Worm (Caenorhabditis elegans): ENCODE measurements around the gene F10G7.12.

Gene F10G7.12

DNA sequence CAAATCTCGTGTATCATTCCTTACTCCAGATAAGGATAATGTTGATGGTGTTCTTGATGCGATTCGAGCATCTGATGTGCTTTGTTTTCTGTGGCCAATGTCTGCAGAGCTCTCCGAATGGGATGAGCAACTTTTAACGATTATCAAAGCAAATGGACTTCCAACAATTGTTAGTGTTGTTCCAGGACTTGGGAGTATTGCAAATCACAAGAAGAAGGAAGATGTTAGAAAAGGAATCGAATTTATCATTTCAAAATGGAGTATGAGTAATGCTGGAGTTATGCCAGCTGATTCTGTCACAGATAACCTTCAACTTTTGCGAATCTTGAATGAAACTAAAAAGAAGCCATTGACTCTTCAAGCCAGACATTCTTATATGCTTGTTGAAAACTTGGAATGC lies 21.2 kb downstream of the F10G7.12 start:
- no peak for TF ChIP-seq mdt-29 (GFP tag; IDR thresholded peaks at IDR 0.05)
- no peak for TF ChIP-seq ama-1 (optimal IDR thresholded peaks at IDR 0.05)
- no peak for TF ChIP-seq dve-1 (tag; optimal IDR thresholded peaks at IDR 0.05; ENCODE audit: insufficient read depth)
- peak in 1 of 2 experiments; percentile 96 for TF ChIP-seq unc-62 (GFP tag; optimal IDR thresholded peaks at IDR 0.05 in 1 of 2)
- no peak for TF ChIP-seq unc-62 (tag; optimal IDR thresholded peaks at IDR 0.05)

DNA sequence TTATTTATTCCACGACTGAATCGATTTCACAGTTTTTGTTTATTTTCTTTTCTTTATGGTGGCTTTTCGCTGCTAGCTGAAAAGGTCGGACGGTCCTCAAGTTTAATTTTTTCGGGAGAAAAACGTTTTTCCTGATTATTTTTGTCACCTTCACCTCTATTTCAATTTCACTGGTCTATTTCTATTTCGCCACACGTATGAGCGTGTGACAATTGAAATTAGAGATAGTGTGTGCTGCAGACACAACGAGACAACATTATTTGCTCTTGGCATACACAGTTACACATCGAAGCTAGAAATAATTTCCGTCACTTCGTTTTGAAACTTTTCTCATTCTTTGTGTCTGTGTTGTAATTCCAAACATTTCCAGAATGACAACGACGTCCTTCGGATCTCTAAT lies 26.1 kb downstream of the F10G7.12 start, which contains the start of gene F41C3.8:
TSS of gene F41C3.8 (plus strand) at position 371 of the 400 bp plus-strand sequence.
- TF ChIP-seq dve-1 (tag; optimal IDR thresholded peaks at IDR 0.05; ENCODE audit: insufficient read depth) (peak; percentile 13), dmd-6 (GFP tag; IDR thresholded peaks at IDR 0.05) (peak; percentile 42; the same call in 1 of the 2 replicates), Y75B8A.6 (GFP tag; IDR thresholded peaks at IDR 0.05) (no peak), hlh-11 (tag; optimal IDR thresholded peaks at IDR 0.05) (peak; percentile 20), pqm-1 (tag; optimal IDR thresholded peaks at IDR 0.05) (peak; percentile 75), nhr-237 (tag; optimal IDR thresholded peaks at IDR 0.05) (no peak), daf-16 (GFP tag; optimal IDR thresholded peaks at IDR 0.05) (no peak), daf-16 (tag; optimal IDR thresholded peaks at IDR 0.05) (peak; percentile 27), nhr-77 (tag; optimal IDR thresholded peaks at IDR 0.05) (no peak), hlh-30 (tag; optimal IDR thresholded peaks at IDR 0.05; ENCODE audit: insufficient read depth) (peak; percentile 30), nhr-28 (tag; optimal IDR thresholded peaks at IDR 0.05) (peak; percentile 80), nhr-41 (GFP tag; IDR thresholded peaks at IDR 0.05) (no peak)

DNA sequence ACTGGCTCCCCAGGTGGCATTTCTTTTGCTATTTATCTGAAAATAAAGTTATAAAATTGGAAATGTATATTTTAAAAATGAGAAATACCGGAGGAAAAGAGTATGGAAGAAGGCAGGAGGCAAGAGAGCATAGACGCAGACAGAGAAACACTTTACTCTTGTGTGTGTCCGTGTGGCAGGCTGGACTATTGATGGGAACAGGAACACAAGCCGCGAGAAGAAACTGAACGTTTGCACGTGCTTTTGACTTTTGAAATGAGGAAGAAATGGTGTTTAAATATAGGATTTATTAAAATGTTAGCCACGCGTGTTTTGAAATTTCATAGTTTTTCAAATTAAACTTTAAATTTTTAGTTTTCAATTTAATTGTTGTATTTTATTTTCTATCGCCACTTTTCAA lies 36.5 kb downstream of the F10G7.12 start, which contains the start of gene F10G7.10:
TSS of gene F10G7.10 (minus strand) at position 145 of the 400 bp plus-strand sequence.
- TF ChIP-seq attf-4 (tag; optimal IDR thresholded peaks at IDR 0.05): no peak
- no peak for TF ChIP-seq aha-1 (tag)
- TF ChIP-seq nhr-6 (tag; optimal IDR thresholded peaks at IDR 0.05): peak; percentile 3
- peak in 1 of 2 experiments; percentile 50 for TF ChIP-seq hif-1 (tag; optimal IDR thresholded peaks at IDR 0.05)
- TF ChIP-seq F10B5.3 (tag; optimal IDR thresholded peaks at IDR 0.05): no peak
- no peak for TF ChIP-seq daf-16 (GFP tag; optimal IDR thresholded peaks at IDR 0.05)
- peak; percentile 29 for TF ChIP-seq daf-16 (tag; optimal IDR thresholded peaks at IDR 0.05)
- peak; percentile 42 for TF ChIP-seq hlh-11 (tag; optimal IDR thresholded peaks at IDR 0.05)
- TF ChIP-seq mep-1 (tag; optimal IDR thresholded peaks at IDR 0.05): peak; percentile 0
- peak; percentile 31 for TF ChIP-seq mes-2 (tag; optimal IDR thresholded peaks at IDR 0.05; ENCODE audit: poor library complexity, severe bottlenecking)
- TF ChIP-seq lin-13 (GFP tag; optimal IDR thresholded peaks at IDR 0.05): no peak
- TF ChIP-seq mdl-1 (tag; optimal IDR thresholded peaks at IDR 0.05): peak; percentile 30 to 84
- peak; percentile 36 for TF ChIP-seq dve-1 (tag; optimal IDR thresholded peaks at IDR 0.05; ENCODE audit: insufficient read depth)
- peak; percentile 83 for TF ChIP-seq hlh-30 (tag; optimal IDR thresholded peaks at IDR 0.05; ENCODE audit: insufficient read depth)
- TF ChIP-seq lsy-2 (tag; optimal IDR thresholded peaks at IDR 0.05): peak in 1 of 2 experiments; percentile 28
- peak in 1 of 2 experiments; percentile 59 for TF ChIP-seq unc-62 (GFP tag; optimal IDR thresholded peaks at IDR 0.05 in 1 of 2)
- TF ChIP-seq unc-62 (tag; optimal IDR thresholded peaks at IDR 0.05): no peak
- peak; percentile 69 for TF ChIP-seq mxl-3 (GFP tag; optimal IDR thresholded peaks at IDR 0.05)
- 0 out of 2 replicates have a peak, but pooled peaks have one; percentile 39 for TF ChIP-seq hmg-1.1 (GFP tag; IDR thresholded peaks at IDR 0.05)

DNA sequence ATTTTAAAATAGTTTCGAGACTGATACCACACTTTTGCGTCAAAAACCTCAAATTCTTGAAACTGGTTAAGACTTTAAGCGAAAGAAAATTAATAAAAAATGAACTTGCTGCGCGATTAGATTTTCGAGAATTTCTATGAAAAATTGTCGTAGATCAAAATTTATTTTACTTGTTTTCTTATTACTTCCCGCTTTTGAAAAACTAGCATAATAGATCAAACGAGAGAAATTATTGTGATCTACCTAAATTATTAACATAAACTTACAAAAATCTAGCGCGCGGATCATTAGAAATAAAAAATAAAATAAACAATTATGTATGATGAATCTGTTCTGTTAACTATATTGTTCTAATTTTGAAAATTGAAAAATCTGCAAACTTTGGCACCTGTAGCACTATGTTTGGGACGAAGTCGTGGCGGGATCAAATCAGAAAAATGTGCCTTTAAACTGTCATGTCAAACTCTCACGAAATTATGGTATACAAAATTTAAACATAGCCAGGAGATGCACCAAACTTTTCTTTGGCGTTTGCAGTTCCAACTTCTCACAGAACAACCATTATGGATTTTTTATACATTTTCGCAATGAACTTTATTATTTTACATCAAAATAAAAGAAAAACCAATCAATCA lies 37.3 kb downstream of the F10G7.12 start:
- TF ChIP-seq ama-1 (optimal IDR thresholded peaks at IDR 0.05): peak; percentile 75
- peak; percentile 47 for TF ChIP-seq dve-1 (tag; optimal IDR thresholded peaks at IDR 0.05; ENCODE audit: insufficient read depth)
- TF ChIP-seq F44E2.7 (GFP tag; IDR thresholded peaks at IDR 0.05): no peak
- TF ChIP-seq T26A8.4 (GFP tag; IDR thresholded peaks at IDR 0.05): 0 out of 2 replicates have a peak, but pooled peaks have one; percentile 23
- TF ChIP-seq mes-2 (tag; optimal IDR thresholded peaks at IDR 0.05; ENCODE audit: poor library complexity, severe bottlenecking): no peak
- TF ChIP-seq unc-62 (GFP tag; optimal IDR thresholded peaks at IDR 0.05 in 1 of 2): peak in 1 of 2 experiments; percentile 69
- TF ChIP-seq unc-62 (tag; optimal IDR thresholded peaks at IDR 0.05): no peak
- TF ChIP-seq daf-16 (GFP tag; optimal IDR thresholded peaks at IDR 0.05): no peak
- TF ChIP-seq daf-16 (tag; optimal IDR thresholded peaks at IDR 0.05): peak; percentile 16

DNA sequence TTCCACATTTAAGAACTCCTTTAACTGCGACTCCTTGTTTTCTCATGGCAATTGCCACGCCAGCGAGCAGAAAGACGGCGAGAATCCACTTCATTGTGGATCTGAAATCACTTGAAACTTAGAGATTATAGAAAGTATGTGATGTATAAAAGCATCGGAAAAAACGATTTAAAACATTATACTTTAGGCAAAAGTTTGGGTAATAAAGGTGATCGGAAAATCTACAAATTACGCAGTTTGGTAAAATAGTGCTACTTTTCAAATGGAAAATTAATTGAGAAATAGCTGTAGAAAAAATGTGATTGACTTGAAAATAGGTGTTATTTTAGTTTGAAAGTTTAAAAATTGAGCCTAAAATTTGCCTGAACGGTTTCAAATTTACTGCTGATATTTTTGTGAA lies 38.2 kb downstream of the F10G7.12 start, which contains the start of gene ttr-41:
TSS of gene ttr-41 (minus strand) at position 101 of the 400 bp plus-strand sequence.
- TF ChIP-seq zip-11 (GFP tag; IDR thresholded peaks at IDR 0.05) (no peak), ces-1 (GFP tag; optimal IDR thresholded peaks at IDR 0.05) (no peak), aha-1 (tag) (no peak), Y75B8A.6 (GFP tag; IDR thresholded peaks at IDR 0.05) (no peak), dpl-1 (GFP tag; optimal IDR thresholded peaks at IDR 0.05) (no peak), hmg-1.1 (GFP tag; IDR thresholded peaks at IDR 0.05) (no peak), dve-1 (tag; optimal IDR thresholded peaks at IDR 0.05; ENCODE audit: insufficient read depth) (no peak), gei-8 (GFP tag; optimal IDR thresholded peaks at IDR 0.05) (no peak), madf-5 (GFP tag; IDR thresholded peaks at IDR 0.05) (no peak), mep-1 (tag; optimal IDR thresholded peaks at IDR 0.05) (no peak), nhr-42 (GFP tag; IDR thresholded peaks at IDR 0.05) (no peak), lin-29 (GFP tag; IDR thresholded peaks at IDR 0.05) (no peak), egl-27 (tag; optimal IDR thresholded peaks at IDR 0.05) (no peak), mxl-2 (GFP tag; conservative IDR thresholded peaks at IDR 0.05) (no peak), fkh-10 (GFP tag; optimal IDR thresholded peaks at IDR 0.05) (no peak), zfp-2 (tag; optimal IDR thresholded peaks at IDR 0.05) (no peak), T26A8.4 (GFP tag; IDR thresholded peaks at IDR 0.05) (no peak)

All from whole organism, L4 larva.